Worm (Caenorhabditis elegans) whole organism, L4 larva: ENCODE measurements around the gene T09F5.2.
A peak's percentile ranks its signal among the peaks of the same experiment; 100 is the strongest.

Source experiments
- F26F4.8 ChIP-seq: fragments of 200-800 bp; sonication (Bioruptor generic); conservative IDR thresholded peaks from 2 replicates; pipeline ENCODE4 v1.3.6; 2022; ENCODE audit warnings: missing genetic modification characterization, missing compliant biosample characterization
- F37D6.2 ChIP-seq: sonication (generic microtip); optimal IDR thresholded peaks from 2 replicates; lab custom pipeline; 2016; ENCODE audit warnings: mild to moderate bottlenecking, missing genetic modification characterization, missing compliant biosample characterization
- F49E8.2 ChIP-seq: sonication (generic microtip); optimal IDR thresholded peaks from 2 replicates; lab custom pipeline; 2016; ENCODE audit warnings: missing compliant biosample characterization, mild to moderate bottlenecking, missing genetic modification characterization, borderline replicate concordance
- T20F7.1 ChIP-seq: fragments of 200-800 bp; sonication (Bioruptor generic); optimal IDR thresholded peaks from 2 replicates; lab custom pipeline; 2018; ENCODE audit warnings: mild to moderate bottlenecking, missing genetic modification characterization, missing compliant biosample characterization
- T26A8.4 ChIP-seq: fragments of 200-800 bp; sonication (Bioruptor generic); IDR thresholded peaks from 2 replicates; pipeline ENCODE4 v1.3.6; 2022; ENCODE audit warnings: missing genetic modification characterization, missing compliant biosample characterization
- Y48G9A.11 ChIP-seq: fragments of 200-800 bp; sonication (Bioruptor generic); IDR thresholded peaks from 2 replicates; pipeline ENCODE4 v1.3.6; 2022; ENCODE audit warnings: missing genetic modification reagents, missing genetic modification characterization, missing compliant biosample characterization
- Y75B8A.6 ChIP-seq: fragments of 200-800 bp; sonication (Bioruptor generic); IDR thresholded peaks from 2 replicates; pipeline ENCODE4 v1.3.6; 2022; ENCODE audit warnings: missing genetic modification reagents, missing genetic modification characterization, missing compliant biosample characterization
- aly-2 ChIP-seq: sonication (generic microtip); optimal IDR thresholded peaks from 2 replicates; lab custom pipeline; 2018; ENCODE audit warnings: missing biosample characterization, missing genetic modification characterization
- arid-1 ChIP-seq: fragments of 200-800 bp; sonication (Bioruptor generic); conservative IDR thresholded peaks from 2 replicates; pipeline ENCODE4 v1.3.6; 2022; ENCODE audit warnings: missing genetic modification reagents, missing genetic modification characterization, missing compliant biosample characterization
- ceh-28 ChIP-seq: fragments of 150-350 bp; optimal IDR thresholded peaks from 2 replicates; lab custom pipeline; 2014; ENCODE audit warnings: missing biosample characterization, missing genetic modification reagents, missing genetic modification characterization
- cey-2 ChIP-seq: sonication (generic microtip); optimal IDR thresholded peaks from 3 replicates; lab custom pipeline; 2017; ENCODE audit warnings: missing genetic modification characterization, mild to moderate bottlenecking, missing compliant biosample characterization, antibody characterized with exemption, borderline replicate concordance; ENCODE audit not compliant: insufficient read depth
- daf-8 ChIP-seq: fragments of 200-800 bp; sonication (Bioruptor generic); IDR thresholded peaks from 2 replicates; pipeline ENCODE4 v1.3.6; 2022; ENCODE audit warnings: missing genetic modification characterization, missing compliant biosample characterization
- dmd-6 ChIP-seq: fragments of 200-800 bp; sonication (Bioruptor generic); IDR thresholded peaks from 2 replicates; pipeline ENCODE4 v1.3.6; 2022; ENCODE audit warnings: missing genetic modification reagents, missing genetic modification characterization, missing compliant biosample characterization
- dmd-8 ChIP-seq: fragments of 200-800 bp; sonication (Bioruptor generic); IDR thresholded peaks from 2 replicates; pipeline ENCODE4 v1.3.6; 2022; ENCODE audit warnings: missing genetic modification characterization, missing compliant biosample characterization
- dmd-9 ChIP-seq: fragments of 200-800 bp; sonication (Bioruptor generic); IDR thresholded peaks from 2 replicates; pipeline ENCODE4 v1.3.6; 2022; ENCODE audit warnings: missing genetic modification reagents, missing genetic modification characterization, missing compliant biosample characterization
- dpl-1 ChIP-seq: fragments of 150-350 bp; optimal IDR thresholded peaks from 2 replicates; lab custom pipeline; 2014; ENCODE audit warnings: missing biosample characterization, missing genetic modification reagents, missing genetic modification characterization
- egl-27 ChIP-seq: sonication (generic microtip); optimal IDR thresholded peaks from 3 replicates; lab custom pipeline; 2017; ENCODE audit warnings: missing biosample characterization, missing genetic modification reagents, missing genetic modification characterization
- fos-1 ChIP-seq: fragments of 150-350 bp; optimal IDR thresholded peaks from 2 replicates; lab custom pipeline; 2014; ENCODE audit warnings: missing biosample characterization, missing genetic modification characterization
- gei-8 ChIP-seq: fragments of 200-800 bp; sonication (Bioruptor generic); optimal IDR thresholded peaks from 2 replicates; lab custom pipeline; 2018; ENCODE audit warnings: mild to moderate bottlenecking, missing genetic modification characterization, missing compliant biosample characterization
- hif-1 ChIP-seq, 2 experiments: sonication (generic microtip); optimal IDR thresholded peaks; 2 replicates each; lab custom pipeline; 2016 to 2017; ENCODE audit warnings: missing compliant biosample characterization in 2 of 2, missing genetic modification characterization in 2 of 2, missing genetic modification reagents in 2 of 2, missing genotype in 2 of 2, mild to moderate bottlenecking in 1 of 2
- lim-7 ChIP-seq: fragments of 200-800 bp; sonication (Bioruptor generic); IDR thresholded peaks from 2 replicates; pipeline ENCODE4 v1.3.6; 2022; ENCODE audit warnings: missing genetic modification characterization, missing compliant biosample characterization
- lin-13 ChIP-seq: fragments of 150-350 bp; optimal IDR thresholded peaks from 2 replicates; lab custom pipeline; 2014; ENCODE audit warnings: missing biosample characterization, missing genetic modification reagents, missing genetic modification characterization
- lin-29 ChIP-seq: fragments of 200-800 bp; sonication (Bioruptor generic); IDR thresholded peaks from 2 replicates; pipeline ENCODE4 v1.3.6; 2022; ENCODE audit warnings: missing genetic modification reagents, missing genetic modification characterization, missing compliant biosample characterization
- lin-38 ChIP-seq: fragments of 200-800 bp; sonication (Bioruptor generic); IDR thresholded peaks from 2 replicates; pipeline ENCODE4 v1.3.6; 2022; ENCODE audit warnings: missing genetic modification reagents, missing genetic modification characterization, missing compliant biosample characterization
- madf-5 ChIP-seq, 2 experiments: fragments of 200-800 bp; sonication (Bioruptor generic); IDR thresholded peaks; 2 replicates each; pipeline ENCODE4 v1.3.6; 2022; ENCODE audit warnings: missing compliant biosample characterization in 2 of 2, missing genetic modification characterization in 2 of 2
- mdl-1 ChIP-seq, 2 experiments: fragments of 150-350 bp in 1 of 2; sonication (generic microtip) in 1 of 2; optimal IDR thresholded peaks; 2 replicates each; lab custom pipeline; 2014 to 2017; ENCODE audit warnings: missing biosample characterization in 2 of 2, missing genetic modification characterization in 2 of 2
- mdt-29 ChIP-seq: fragments of 200-800 bp; sonication (Bioruptor generic); IDR thresholded peaks from 2 replicates; pipeline ENCODE4 v1.3.6; 2022; ENCODE audit warnings: missing genetic modification reagents, missing genetic modification characterization, missing compliant biosample characterization
- mep-1 ChIP-seq: fragments of 150-350 bp; sonication (generic microtip); optimal IDR thresholded peaks from 3 replicates; lab custom pipeline; 2014; ENCODE audit warnings: missing biosample characterization, missing genetic modification characterization
- mxl-3 ChIP-seq: fragments of 200-800 bp; sonication (Bioruptor generic); optimal IDR thresholded peaks from 2 replicates; lab custom pipeline; 2018; ENCODE audit warnings: mild to moderate bottlenecking, missing genetic modification characterization, missing compliant biosample characterization
- nhr-102 ChIP-seq: sonication (generic microtip); optimal IDR thresholded peaks from 2 replicates; lab custom pipeline; 2016; ENCODE audit warnings: mild to moderate bottlenecking, missing genetic modification characterization, moderate library complexity, missing compliant biosample characterization
- nhr-11 ChIP-seq: fragments of 150-350 bp; optimal IDR thresholded peaks from 2 replicates; lab custom pipeline; 2014; ENCODE audit warnings: missing biosample characterization, missing genetic modification characterization
- nhr-237 ChIP-seq: sonication (generic microtip); optimal IDR thresholded peaks from 2 replicates; lab custom pipeline; 2017; ENCODE audit warnings: missing biosample characterization, missing genetic modification characterization
- nhr-28 ChIP-seq: fragments of 150-350 bp; optimal IDR thresholded peaks from 2 replicates; lab custom pipeline; 2014; ENCODE audit warnings: missing biosample characterization, missing genetic modification characterization
- nhr-41 ChIP-seq: fragments of 200-800 bp; sonication (Bioruptor generic); IDR thresholded peaks from 2 replicates; pipeline ENCODE4 v1.3.6; 2022; ENCODE audit warnings: missing genetic modification reagents, missing genetic modification characterization, missing compliant biosample characterization
- set-16 ChIP-seq: fragments of 200-800 bp; sonication (Bioruptor generic); IDR thresholded peaks from 2 replicates; pipeline ENCODE4 v1.3.6; 2022; ENCODE audit warnings: missing genetic modification reagents, missing genetic modification characterization, missing compliant biosample characterization
- skn-1 ChIP-seq: fragments of 150-350 bp; optimal IDR thresholded peaks from 2 replicates; lab custom pipeline; 2014; ENCODE audit warnings: missing biosample characterization, missing genetic modification characterization
- snpc-1.2 ChIP-seq: fragments of 200-800 bp; sonication (Bioruptor generic); IDR thresholded peaks from 2 replicates; pipeline ENCODE4 v1.3.6; 2022; ENCODE audit warnings: missing genetic modification reagents, missing genetic modification characterization, missing compliant biosample characterization
- spr-1 ChIP-seq: sonication (generic microtip); optimal IDR thresholded peaks from 2 replicates; lab custom pipeline; 2016; ENCODE audit warnings: mild to moderate bottlenecking, missing genetic modification characterization, missing compliant biosample characterization
- tag-97 ChIP-seq: fragments of 200-800 bp; sonication (Bioruptor generic); IDR thresholded peaks from 2 replicates; pipeline ENCODE4 v1.3.6; 2022; ENCODE audit warnings: missing genetic modification characterization, missing compliant biosample characterization
- unc-130 ChIP-seq: sonication (generic microtip); optimal IDR thresholded peaks from 2 replicates; lab custom pipeline; 2016; ENCODE audit warnings: missing genetic modification reagents, missing genetic modification characterization, missing compliant biosample characterization
- zfp-3 ChIP-seq: fragments of 200-800 bp; sonication (Bioruptor generic); conservative IDR thresholded peaks from 2 replicates; pipeline ENCODE4 v1.3.6; 2022; ENCODE audit warnings: missing genetic modification reagents, missing genetic modification characterization, missing compliant biosample characterization
- zip-11 ChIP-seq: fragments of 200-800 bp; sonication (Bioruptor generic); IDR thresholded peaks from 2 replicates; pipeline ENCODE4 v1.3.6; 2022; ENCODE audit warnings: missing genetic modification characterization, missing compliant biosample characterization
- ztf-11 ChIP-seq: fragments of 150-350 bp; optimal IDR thresholded peaks from 2 replicates; lab custom pipeline; 2014; ENCODE audit warnings: missing biosample characterization, missing genetic modification characterization

The T09F5.2 gene

DNA sequence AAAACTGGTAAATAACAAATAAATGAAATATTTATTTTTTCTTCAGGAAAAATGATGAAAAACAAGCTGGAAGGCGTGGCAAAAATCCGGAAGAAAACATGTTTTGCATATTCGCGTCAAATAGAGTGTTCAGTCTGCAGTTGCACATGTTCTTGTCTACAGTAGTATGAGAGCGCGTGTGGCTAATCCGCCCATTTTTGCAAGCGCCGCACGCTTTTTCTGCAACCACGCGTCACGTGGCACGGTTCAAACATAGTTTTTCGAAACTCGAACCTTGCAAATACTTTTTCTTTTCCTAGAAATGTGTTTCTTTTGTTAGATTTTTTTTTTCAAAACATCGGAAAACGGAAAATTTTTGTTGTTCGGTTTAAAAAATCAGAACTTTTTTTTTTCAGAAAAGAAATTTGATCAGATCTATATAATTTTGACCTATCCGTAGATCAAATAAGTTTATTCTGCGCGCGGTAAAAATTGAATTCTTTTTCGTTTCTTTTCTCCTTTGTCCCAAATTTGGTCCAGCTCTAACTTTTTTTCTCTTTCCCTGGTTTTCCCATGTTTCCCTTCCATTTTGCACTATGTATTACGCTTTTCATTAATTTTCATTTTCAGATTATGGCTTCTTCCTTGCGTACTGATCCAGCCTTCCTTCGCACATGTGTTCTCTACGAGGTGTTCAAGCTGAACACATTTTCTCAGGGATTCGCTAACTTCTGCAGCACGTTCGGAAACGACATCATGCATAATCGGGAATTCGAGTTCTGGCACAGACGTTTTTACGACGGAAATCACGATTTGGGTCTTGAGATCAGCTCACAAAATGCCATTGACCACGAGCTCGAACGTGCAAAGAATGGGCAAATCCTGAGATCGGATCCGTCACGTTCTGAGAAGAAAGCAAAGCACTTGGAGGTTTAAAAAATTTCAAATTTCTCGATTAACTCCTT is 33.6 kb downstream of the T09F5.2 start, which contains the start of gene Y75B12B.1:
TSS of gene Y75B12B.1 (plus strand) at position 603 of the 944 bp plus-strand sequence.
- TF ChIP-seq unc-130 (GFP tag; lab: Kevin White, UChicago), result peak; percentile 55
- 0 out of 2 replicates have a peak, but pooled peaks have one; percentile 4 for TF ChIP-seq arid-1
- no peak for TF ChIP-seq nhr-11 (tag; lab: Kevin White, UChicago)
- TF ChIP-seq gei-8 (GFP tag; lab: Kevin White, UChicago), result no peak
- no peak for TF ChIP-seq set-16 (GFP tag; lab: Robert Waterston, UW)
- no peak for TF ChIP-seq spr-1
- no peak for TF ChIP-seq mep-1 (tag; lab: Kevin White, UChicago)
- TF ChIP-seq skn-1 (tag; lab: Kevin White, UChicago), result no peak
- TF ChIP-seq T26A8.4, result no peak
- no peak for TF ChIP-seq zip-11 (GFP tag; lab: Robert Waterston, UW)
- TF ChIP-seq lin-38 (GFP tag; lab: Robert Waterston, UW), result peak; percentile 74
- no peak for TF ChIP-seq T20F7.1 (GFP tag; lab: Kevin White, UChicago)
- no peak for TF ChIP-seq dmd-6 (GFP tag; lab: Robert Waterston, UW)
- no peak for TF ChIP-seq nhr-28 (tag; lab: Kevin White, UChicago)
- TF ChIP-seq F26F4.8, result no peak
- TF ChIP-seq nhr-237 (tag; lab: Kevin White, UChicago), result no peak
- TF ChIP-seq lin-13 (GFP tag; lab: Kevin White, UChicago), result peak; percentile 12
- 0 out of 2 replicates have a peak, but pooled peaks have one; percentile 39 for TF ChIP-seq snpc-1.2 (GFP tag; lab: Robert Waterston, UW)
- TF ChIP-seq fos-1 (tag; lab: Kevin White, UChicago), result no peak
- TF ChIP-seq mdl-1 (tag; optimal IDR thresholded peaks at IDR 0.05; lab: Kevin White, UChicago), result no peak
- TF ChIP-seq aly-2 (tag; lab: Kevin White, UChicago), result no peak
- TF ChIP-seq F49E8.2 (tag; lab: Kevin White, UChicago), result peak; percentile 78
- TF ChIP-seq hif-1 (tag; optimal IDR thresholded peaks at IDR 0.05; lab: Kevin White, UChicago), result no peak
- no peak for TF ChIP-seq dmd-8 (GFP tag; lab: Robert Waterston, UW)
- TF ChIP-seq zfp-3 (GFP tag; lab: Robert Waterston, UW), result no peak
- TF ChIP-seq dmd-9 (GFP tag; lab: Robert Waterston, UW), result no peak
- no peak for TF ChIP-seq nhr-102
- no peak for TF ChIP-seq tag-97 (GFP tag; lab: Robert Waterston, UW)
- TF ChIP-seq dpl-1 (GFP tag; lab: Kevin White, UChicago), result no peak
- TF ChIP-seq daf-8 (GFP tag; lab: Robert Waterston, UW), result no peak
- TF ChIP-seq cey-2 (tag; lab: Kevin White, UChicago), result no peak
- TF ChIP-seq mxl-3 (GFP tag; lab: Kevin White, UChicago), result no peak
- no peak for TF ChIP-seq lim-7 (GFP tag; lab: Robert Waterston, UW)
- TF ChIP-seq Y48G9A.11 (GFP tag; lab: Robert Waterston, UW), result peak; percentile 21; the same call in 1 of the 2 replicates
- no peak for TF ChIP-seq lin-29
- no peak for TF ChIP-seq F37D6.2 (tag; lab: Kevin White, UChicago)
- TF ChIP-seq egl-27 (tag; lab: Kevin White, UChicago), result no peak
- TF ChIP-seq ceh-28 (tag; lab: Kevin White, UChicago), result no peak
- TF ChIP-seq madf-5 (GFP tag; IDR thresholded peaks at IDR 0.05; lab: Robert Waterston, UW), result no peak
- no peak for TF ChIP-seq mdt-29 (GFP tag; lab: Robert Waterston, UW)
- TF ChIP-seq nhr-41 (GFP tag; lab: Robert Waterston, UW), result no peak
- no peak for TF ChIP-seq ztf-11 (tag; lab: Kevin White, UChicago)
- no peak for TF ChIP-seq Y75B8A.6 (GFP tag; lab: Robert Waterston, UW)
- TF ChIP-seq, all 104 proteins: peak for 7
